Fruit fly (Drosophila melanogaster): ENCODE results near the gene Smox.

Smox gene

DNA sequence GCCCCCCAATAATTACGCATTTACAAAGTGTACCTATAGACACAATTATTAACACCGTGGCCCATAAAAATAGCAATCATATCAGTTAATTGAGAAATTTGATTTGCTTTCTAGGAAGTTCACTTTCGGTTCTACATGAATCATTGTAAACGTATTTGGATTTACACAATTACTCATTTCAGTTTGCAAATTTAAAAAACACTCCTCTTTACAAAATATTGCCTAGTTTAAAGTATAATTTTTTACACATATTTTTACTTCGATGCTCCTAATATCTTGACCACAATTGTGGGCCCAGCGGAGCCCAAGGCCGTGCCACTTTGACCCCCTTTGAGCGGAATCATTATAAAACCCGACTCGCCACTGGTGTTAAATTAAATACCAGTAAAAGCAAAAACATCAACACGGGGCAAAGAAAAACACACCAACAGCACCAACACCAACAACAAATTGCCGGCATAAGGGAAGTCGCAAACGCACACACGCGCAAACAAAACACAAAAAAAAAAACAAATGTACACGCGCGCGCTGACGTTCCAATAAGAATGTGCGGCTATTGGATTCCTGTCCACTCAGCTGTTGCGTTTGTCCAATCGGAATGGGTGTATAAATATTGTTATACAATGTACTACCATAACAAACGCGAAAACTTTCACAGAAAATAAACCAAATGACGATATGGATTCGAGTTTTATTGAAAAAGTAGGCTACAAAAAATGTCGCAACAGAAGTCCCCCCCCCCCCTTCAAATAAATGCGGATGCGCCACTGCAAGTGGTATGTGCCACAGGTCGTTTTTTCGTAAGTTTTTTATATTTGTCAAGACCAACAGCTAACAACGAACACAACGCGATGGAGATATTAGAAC lies 27.4 kb downstream of the Smox start (continued):
- peak; percentile 8 for TF ChIP-seq pdm3 (GFP tag; optimal IDR thresholded peaks at IDR 0.05)
- peak; percentile 7 for TF ChIP-seq Sox102F (GFP tag; optimal IDR thresholded peaks at IDR 0.05)
- TF ChIP-seq Ets96B (tag; optimal IDR thresholded peaks at IDR 0.05): peak; percentile 6
- no peak for TF ChIP-seq CG16779 (tag; optimal IDR thresholded peaks at IDR 0.05)
- TF ChIP-seq CG7368 (GFP tag; optimal IDR thresholded peaks at IDR 0.05): no peak
- TF ChIP-seq CG8119 (GFP tag; IDR thresholded peaks at IDR 0.05): no peak
- peak; percentile 23 for TF ChIP-seq CG32006 (GFP tag; optimal IDR thresholded peaks at IDR 0.05)
- TF ChIP-seq spab (GFP tag; optimal IDR thresholded peaks at IDR 0.05): no peak
- TF ChIP-seq CG8319 (GFP tag; optimal IDR thresholded peaks at IDR 0.05): no peak

DNA sequence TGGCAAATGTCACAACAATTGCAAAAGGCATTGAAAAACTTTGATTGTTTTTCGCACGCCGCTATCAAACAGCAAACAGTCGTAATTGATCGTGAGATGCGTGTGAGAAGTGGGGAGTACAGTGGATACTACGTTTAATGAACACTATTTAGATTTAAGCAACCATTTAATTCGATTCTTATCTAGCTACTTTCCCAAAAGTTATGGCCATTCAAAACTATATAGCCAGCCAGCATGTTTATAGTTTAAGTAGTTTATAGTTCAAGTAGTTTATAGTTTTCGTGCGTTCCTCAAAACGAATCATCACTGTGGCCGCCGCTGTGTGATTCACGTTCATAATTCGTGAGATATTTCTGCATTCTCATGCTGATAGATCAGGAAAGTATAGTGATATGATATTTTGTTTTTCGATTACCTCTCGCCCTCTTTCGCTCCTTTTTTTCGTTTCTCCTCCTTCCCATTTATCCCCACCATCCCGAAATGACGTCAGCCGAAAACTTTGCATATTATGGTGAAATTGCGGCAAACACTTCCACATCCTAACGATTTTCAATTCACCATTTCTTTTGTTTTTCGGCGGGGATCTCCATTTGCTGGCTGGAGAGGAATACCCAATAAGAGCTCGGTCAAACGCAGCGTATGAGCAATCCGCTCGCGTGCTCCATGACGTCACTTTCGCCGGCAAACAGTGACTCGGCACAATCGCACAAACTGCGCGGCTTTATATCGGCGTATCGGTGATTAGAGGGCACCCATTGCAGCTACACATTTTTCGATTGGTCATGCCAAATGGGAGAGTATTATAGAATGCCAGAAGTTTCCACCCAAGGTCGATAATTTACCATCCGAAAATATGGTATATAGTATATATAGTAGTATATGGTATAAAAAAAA lies 28.4 kb downstream of the Smox start:
- TF ChIP-seq Ets96B (tag; optimal IDR thresholded peaks at IDR 0.05): no peak
- TF ChIP-seq Hr39 (GFP tag; optimal IDR thresholded peaks at IDR 0.05): peak; percentile 25
- peak; percentile 30 for TF ChIP-seq lz (GFP tag; optimal IDR thresholded peaks at IDR 0.05)
- TF ChIP-seq pdm3 (GFP tag; optimal IDR thresholded peaks at IDR 0.05): peak; percentile 36
- no peak for TF ChIP-seq CG9139 (GFP tag; optimal IDR thresholded peaks at IDR 0.05)
- peak; percentile 28; the same call in 1 of the 3 replicates for TF ChIP-seq eg (GFP tag; IDR thresholded peaks at IDR 0.05)
- TF ChIP-seq vri (GFP tag; optimal IDR thresholded peaks at IDR 0.05): no peak
- peak; percentile 6 for TF ChIP-seq CG32006 (GFP tag; optimal IDR thresholded peaks at IDR 0.05)
- TF ChIP-seq CG10631 (GFP tag; optimal IDR thresholded peaks at IDR 0.05): peak; percentile 17
- TF ChIP-seq Sox14 (GFP tag; optimal IDR thresholded peaks at IDR 0.05): no peak
- no peak for TF ChIP-seq CG10669 (GFP tag; optimal IDR thresholded peaks at IDR 0.05)
- TF ChIP-seq CG31627 (GFP tag; optimal IDR thresholded peaks at IDR 0.05): peak; percentile 3
- peak; percentile 50; the same call in 1 of the 2 replicates for TF ChIP-seq CG11294 (GFP tag; IDR thresholded peaks at IDR 0.05)
- peak; percentile 15 for TF ChIP-seq acj6 (GFP tag; optimal IDR thresholded peaks at IDR 0.05)
- TF ChIP-seq CG6276 (GFP tag; optimal IDR thresholded peaks at IDR 0.05): no peak
- peak; percentile 0 for TF ChIP-seq CG6792 (GFP tag; optimal IDR thresholded peaks at IDR 0.05)
- peak; percentile 31 for TF ChIP-seq fkh (GFP tag; optimal IDR thresholded peaks at IDR 0.05)
- TF ChIP-seq esn (GFP tag; optimal IDR thresholded peaks at IDR 0.05): peak; percentile 15
- TF ChIP-seq ss (GFP tag; optimal IDR thresholded peaks at IDR 0.05): no peak
- TF ChIP-seq CG6808 (GFP tag; optimal IDR thresholded peaks at IDR 0.05): no peak
- peak; percentile 13 for TF ChIP-seq cyc (GFP tag; optimal IDR thresholded peaks at IDR 0.05)
- no peak for TF ChIP-seq CG1621 (tag; optimal IDR thresholded peaks at IDR 0.05)
- 0 out of 2 replicates have a peak, but pooled peaks have one; percentile 16 for TF ChIP-seq CG15336 (GFP tag; IDR thresholded peaks at IDR 0.05)
- peak; percentile 24 for TF ChIP-seq Hr4 (GFP tag; optimal IDR thresholded peaks at IDR 0.05)
- TF ChIP-seq Met (GFP tag; optimal IDR thresholded peaks at IDR 0.05): peak; percentile 3
- no peak for TF ChIP-seq salr (GFP tag; optimal IDR thresholded peaks at IDR 0.05)
- TF ChIP-seq topi (GFP tag; optimal IDR thresholded peaks at IDR 0.05): peak; percentile 21
- peak; percentile 5 for TF ChIP-seq achi (GFP tag; optimal IDR thresholded peaks at IDR 0.05)
- TF ChIP-seq Eip78C (GFP tag): peak; percentile 54
- 0 out of 3 replicates have a peak, but pooled peaks have one; percentile 17 for TF ChIP-seq CG6163 (GFP tag; IDR thresholded peaks at IDR 0.05)
- TF ChIP-seq svp (GFP tag): peak; percentile 31

Data from whole organism, prepupa.